Worm (Caenorhabditis elegans): ENCODE data around the gene F28B4.4.

- no peak for TF ChIP-seq flt-1 (GFP tag; IDR thresholded peaks at IDR 0.05)
- no peak for TF ChIP-seq T22C8.4 (GFP tag; IDR thresholded peaks at IDR 0.05)
- TF ChIP-seq ref-1 (GFP tag; conservative IDR thresholded peaks at IDR 0.05), result no peak
Observed at ce11 chrX:3209523-3209922, at the start of gene F28B4.4.

Data from whole organism, midembryonic.